Worm (Caenorhabditis elegans) whole organism, dauer: Measurements from ENCODE around the gene R186.3.

Source experiments
- unc-62 ChIP-seq: sonication (generic microtip); optimal IDR thresholded peaks from 2 replicates; lab custom pipeline; 2017; ENCODE audit warnings: missing biosample characterization, missing genetic modification reagents, missing genetic modification characterization

The R186.3 gene

ce11 chrV:12967110-12967509, at the start of gene R186.3:
Gene R186.3 (minus strand): TSS chrV:12967210.
- no peak for TF ChIP-seq unc-62

- TF ChIP-seq unc-62 = no peak
Measured at ce11 chrV:13013844-13014243, 46.8 kb upstream of the R186.3 start, which contains the start of gene F15B9.6. Gene F15B9.6 (plus strand): TSS chrV:13014144.

- no peak for TF ChIP-seq unc-62
Measured at ce11 chrV:13013158-13013557, 46.1 kb upstream of the R186.3 start, which contains the start of gene try-10. Gene try-10 (minus strand): TSS chrV:13013258.

ce11 chrV:13011904-13012303, 44.9 kb upstream of the R186.3 start:
- TF ChIP-seq unc-62 = no peak

ce11 chrV:13009843-13010242, 42.8 kb upstream of the R186.3 start:
- TF ChIP-seq unc-62 = no peak

ce11 chrV:13009271-13009670, 42.3 kb upstream of the R186.3 start:
- no peak for TF ChIP-seq unc-62

- no peak for TF ChIP-seq unc-62
Measured at ce11 chrV:13008825-13009224, 41.8 kb upstream of the R186.3 start, which contains the start of gene F15B9.10. Gene F15B9.10 (minus strand): TSS chrV:13008925.

ce11 chrV:13006754-13007153, 39.7 kb upstream of the R186.3 start:
- TF ChIP-seq unc-62 = no peak

ce11 chrV:13004374-13004773, 37.4 kb upstream of the R186.3 start:
- TF ChIP-seq unc-62 = no peak

ce11 chrV:13003378-13003777, 36.4 kb upstream of the R186.3 start:
- no peak for TF ChIP-seq unc-62

ce11 chrV:13002070-13002469, 35.1 kb upstream of the R186.3 start, which contains the start of gene inft-2:
Gene inft-2 (plus strand): TSS chrV:13002317.
- TF ChIP-seq unc-62 = no peak

- TF ChIP-seq unc-62 = no peak
Measured at ce11 chrV:13000068-13000467, 33.1 kb upstream of the R186.3 start.

- no peak for TF ChIP-seq unc-62
Measured at ce11 chrV:12999559-12999958, 32.5 kb upstream of the R186.3 start, which contains the start of gene far-4. Gene far-4 (minus strand): TSS chrV:12999659.

- no peak for TF ChIP-seq unc-62
Measured at ce11 chrV:12997422-12997821, 30.4 kb upstream of the R186.3 start, which contains the start of gene far-3. Gene far-3 (minus strand): TSS chrV:12997522.

- no peak for TF ChIP-seq unc-62
Measured at ce11 chrV:12995269-12995668, 28.3 kb upstream of the R186.3 start, which contains the start of gene far-5. Gene far-5 (plus strand): TSS chrV:12995569.

ce11 chrV:12992891-12993290, 25.9 kb upstream of the R186.3 start, which contains the start of the genes F15B9.11 and dsl-7:
Gene F15B9.11 (minus strand): TSS chrV:12992895.
Gene dsl-7 (plus strand): TSS chrV:12993150.
- TF ChIP-seq unc-62 = no peak

ce11 chrV:12988256-12988655, 21.2 kb upstream of the R186.3 start, which contains the start of gene F15B9.8:
Gene F15B9.8 (plus strand): TSS chrV:12988556.
- no peak for TF ChIP-seq unc-62

- TF ChIP-seq unc-62 = no peak
Measured at ce11 chrV:12987061-12987460, 20.1 kb upstream of the R186.3 start, which contains the start of gene shw-3. Gene shw-3 (minus strand): TSS chrV:12987161.

- TF ChIP-seq unc-62 = no peak
Measured at ce11 chrV:12974047-12974446, 7.0 kb upstream of the R186.3 start.
